Worm (Caenorhabditis elegans): Measurements from ENCODE around the gene C55A6.3.
A peak's percentile ranks its signal among the peaks of the same experiment; 100 is the strongest.

The C55A6.3 gene

DNA sequence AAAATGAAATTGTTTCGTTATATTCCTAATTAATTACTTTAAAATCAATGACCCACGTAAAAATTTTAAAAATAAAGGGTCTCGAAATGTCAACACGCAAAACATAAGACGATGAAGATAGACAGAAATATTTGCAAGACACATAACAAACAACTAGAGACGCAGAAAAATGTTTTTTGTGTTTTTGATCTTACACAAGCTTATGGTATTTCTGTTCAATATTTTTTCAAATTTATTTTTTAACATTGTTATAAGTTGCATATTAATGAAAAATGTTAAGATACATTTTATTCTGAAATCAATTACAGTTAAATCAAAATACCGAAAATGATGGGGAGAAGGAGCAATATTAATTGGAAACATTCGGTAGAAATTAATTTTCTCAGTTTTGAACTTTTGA is at the start of gene C55A6.3:
TSS of gene C55A6.3 (minus strand) at position 101 of the 400 bp plus-strand sequence.
- TF ChIP-seq ref-1 (GFP tag; conservative IDR thresholded peaks at IDR 0.05) (no peak), T22C8.4 (GFP tag; IDR thresholded peaks at IDR 0.05) (no peak), ztf-23 (GFP tag; IDR thresholded peaks at IDR 0.05) (no peak), med-1 (GFP tag; optimal IDR thresholded peaks at IDR 0.05; ENCODE audit: insufficient read depth) (no peak), ztf-29 (GFP tag; IDR thresholded peaks at IDR 0.05) (no peak), klf-2 (GFP tag; conservative IDR thresholded peaks at IDR 0.05) (no peak), tab-1 (GFP tag; IDR thresholded peaks at IDR 0.05) (no peak), cog-1 (tag; optimal IDR thresholded peaks at IDR 0.05) (no peak), flt-1 (GFP tag; IDR thresholded peaks at IDR 0.05) (no peak)

- TF ChIP-seq T22C8.4 (GFP tag; IDR thresholded peaks at IDR 0.05) (no peak), tab-1 (GFP tag; IDR thresholded peaks at IDR 0.05) (no peak), flt-1 (GFP tag; IDR thresholded peaks at IDR 0.05) (no peak), ztf-23 (GFP tag; IDR thresholded peaks at IDR 0.05) (no peak), cog-1 (tag; optimal IDR thresholded peaks at IDR 0.05) (no peak), klf-2 (GFP tag; conservative IDR thresholded peaks at IDR 0.05) (no peak), ztf-29 (GFP tag; IDR thresholded peaks at IDR 0.05) (no peak), med-1 (GFP tag; optimal IDR thresholded peaks at IDR 0.05; ENCODE audit: insufficient read depth) (no peak), ref-1 (GFP tag; conservative IDR thresholded peaks at IDR 0.05) (no peak)
Observed at ce11 chrV:11562643-11563042, 49.3 kb upstream of the C55A6.3 start, which contains the start of gene srx-86. Gene srx-86 (plus strand): TSS chrV:11562943.

DNA sequence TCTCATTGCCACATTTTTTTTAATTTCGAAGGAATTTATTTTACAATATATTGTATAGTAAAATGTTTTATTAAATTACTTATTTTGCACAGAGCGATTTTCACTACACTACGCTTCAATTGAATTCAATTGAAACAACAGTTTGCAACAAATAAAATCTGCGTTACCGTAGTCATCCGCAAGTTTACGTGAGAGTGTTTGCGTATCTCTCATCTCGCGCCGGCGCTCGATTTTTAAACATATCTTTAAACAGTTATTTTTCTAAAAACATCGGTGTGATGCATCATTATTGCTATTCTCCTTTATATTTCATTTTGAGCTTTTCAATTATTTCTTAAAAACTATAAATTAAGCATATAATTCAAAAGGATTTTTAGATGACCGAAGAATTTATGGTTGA is 40.9 kb upstream of the C55A6.3 start, which contains the start of gene duo-1:
TSS of gene duo-1 (plus strand) at position 371 of the 400 bp plus-strand sequence.
- no peak for TF ChIP-seq med-1 (GFP tag; optimal IDR thresholded peaks at IDR 0.05; ENCODE audit: insufficient read depth)
- no peak for TF ChIP-seq ztf-29 (GFP tag; IDR thresholded peaks at IDR 0.05)
- no peak for TF ChIP-seq T22C8.4 (GFP tag; IDR thresholded peaks at IDR 0.05)
- no peak for TF ChIP-seq tab-1 (GFP tag; IDR thresholded peaks at IDR 0.05)
- TF ChIP-seq cog-1 (tag; optimal IDR thresholded peaks at IDR 0.05), result no peak
- no peak for TF ChIP-seq flt-1 (GFP tag; IDR thresholded peaks at IDR 0.05)
- no peak for TF ChIP-seq ztf-23 (GFP tag; IDR thresholded peaks at IDR 0.05)
- no peak for TF ChIP-seq klf-2 (GFP tag; conservative IDR thresholded peaks at IDR 0.05)
- TF ChIP-seq ref-1 (GFP tag; conservative IDR thresholded peaks at IDR 0.05), result no peak

- TF ChIP-seq ztf-29 (GFP tag; IDR thresholded peaks at IDR 0.05) (no peak), cog-1 (tag; optimal IDR thresholded peaks at IDR 0.05) (no peak), ref-1 (GFP tag; conservative IDR thresholded peaks at IDR 0.05) (no peak), med-1 (GFP tag; optimal IDR thresholded peaks at IDR 0.05; ENCODE audit: insufficient read depth) (no peak), flt-1 (GFP tag; IDR thresholded peaks at IDR 0.05) (no peak), T22C8.4 (GFP tag; IDR thresholded peaks at IDR 0.05) (no peak), klf-2 (GFP tag; conservative IDR thresholded peaks at IDR 0.05) (no peak), tab-1 (GFP tag; IDR thresholded peaks at IDR 0.05) (no peak), ztf-23 (GFP tag; IDR thresholded peaks at IDR 0.05) (no peak)
Observed at ce11 chrV:11552379-11552778, 39.0 kb upstream of the C55A6.3 start, which contains the start of gene srx-85. Gene srx-85 (plus strand): TSS chrV:11552679.

ce11 chrV:11548914-11549406 is 35.6 kb upstream of the C55A6.3 start, which contains the start of the genes F38B7.17 and F38B7.3:
Gene F38B7.17 (minus strand): TSS chrV:11548964.
Gene F38B7.3 (plus strand): TSS chrV:11549107.
- no peak for TF ChIP-seq ztf-29 (GFP tag; IDR thresholded peaks at IDR 0.05)
- no peak for TF ChIP-seq ztf-23 (GFP tag; IDR thresholded peaks at IDR 0.05)
- no peak for TF ChIP-seq ref-1 (GFP tag; conservative IDR thresholded peaks at IDR 0.05)
- no peak for TF ChIP-seq tab-1 (GFP tag; IDR thresholded peaks at IDR 0.05)
- no peak for TF ChIP-seq cog-1 (tag; optimal IDR thresholded peaks at IDR 0.05)
- TF ChIP-seq T22C8.4 (GFP tag; IDR thresholded peaks at IDR 0.05), result no peak
- no peak for TF ChIP-seq flt-1 (GFP tag; IDR thresholded peaks at IDR 0.05)
- no peak for TF ChIP-seq med-1 (GFP tag; optimal IDR thresholded peaks at IDR 0.05; ENCODE audit: insufficient read depth)
- TF ChIP-seq klf-2 (GFP tag; conservative IDR thresholded peaks at IDR 0.05), result no peak

ce11 chrV:11546795-11547194 is 33.5 kb upstream of the C55A6.3 start, which contains the start of gene F38B7.11:
Gene F38B7.11 (plus strand): TSS chrV:11547095.
- TF ChIP-seq ref-1 (GFP tag; conservative IDR thresholded peaks at IDR 0.05) (no peak), cog-1 (tag; optimal IDR thresholded peaks at IDR 0.05) (no peak), tab-1 (GFP tag; IDR thresholded peaks at IDR 0.05) (no peak), ztf-29 (GFP tag; IDR thresholded peaks at IDR 0.05) (no peak), klf-2 (GFP tag; conservative IDR thresholded peaks at IDR 0.05) (no peak), flt-1 (GFP tag; IDR thresholded peaks at IDR 0.05) (no peak), T22C8.4 (GFP tag; IDR thresholded peaks at IDR 0.05) (no peak), med-1 (GFP tag; optimal IDR thresholded peaks at IDR 0.05; ENCODE audit: insufficient read depth) (no peak), ztf-23 (GFP tag; IDR thresholded peaks at IDR 0.05) (no peak)

DNA sequence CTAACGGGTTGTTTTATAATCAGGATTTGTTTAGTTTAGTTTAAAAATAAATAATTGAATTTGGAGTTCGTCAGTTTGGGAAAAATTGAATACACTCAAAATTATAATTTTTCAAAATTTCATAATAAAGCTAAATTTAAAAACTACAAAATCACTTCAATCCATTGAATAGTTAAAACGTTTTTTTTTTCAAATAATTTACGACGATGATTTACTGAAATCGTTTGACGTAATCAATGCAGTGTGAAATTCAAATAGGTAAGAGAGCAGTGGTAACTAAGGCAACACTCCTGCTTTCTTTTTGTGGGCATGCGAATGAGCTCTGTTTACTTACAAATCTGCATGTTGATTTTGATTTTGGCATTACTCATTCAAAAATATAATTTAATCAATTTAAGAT is 31.9 kb upstream of the C55A6.3 start, which contains the start of gene F38B7.10:
TSS of gene F38B7.10 (plus strand) at position 301 of the 400 bp plus-strand sequence.
- TF ChIP-seq flt-1 (GFP tag; IDR thresholded peaks at IDR 0.05) (no peak), cog-1 (tag; optimal IDR thresholded peaks at IDR 0.05) (no peak), tab-1 (GFP tag; IDR thresholded peaks at IDR 0.05) (no peak), T22C8.4 (GFP tag; IDR thresholded peaks at IDR 0.05) (no peak), ref-1 (GFP tag; conservative IDR thresholded peaks at IDR 0.05) (no peak), med-1 (GFP tag; optimal IDR thresholded peaks at IDR 0.05; ENCODE audit: insufficient read depth) (no peak), ztf-23 (GFP tag; IDR thresholded peaks at IDR 0.05) (no peak), ztf-29 (GFP tag; IDR thresholded peaks at IDR 0.05) (no peak), klf-2 (GFP tag; conservative IDR thresholded peaks at IDR 0.05) (no peak)

- TF ChIP-seq T22C8.4 (GFP tag; IDR thresholded peaks at IDR 0.05) (no peak), ztf-23 (GFP tag; IDR thresholded peaks at IDR 0.05) (no peak), flt-1 (GFP tag; IDR thresholded peaks at IDR 0.05) (no peak), klf-2 (GFP tag; conservative IDR thresholded peaks at IDR 0.05) (no peak), med-1 (GFP tag; optimal IDR thresholded peaks at IDR 0.05; ENCODE audit: insufficient read depth) (no peak), cog-1 (tag; optimal IDR thresholded peaks at IDR 0.05) (no peak), tab-1 (GFP tag; IDR thresholded peaks at IDR 0.05) (no peak), ref-1 (GFP tag; conservative IDR thresholded peaks at IDR 0.05) (no peak), ztf-29 (GFP tag; IDR thresholded peaks at IDR 0.05) (no peak)
Observed at ce11 chrV:11543564-11543963, 30.2 kb upstream of the C55A6.3 start, which contains the start of gene F38B7.2. Gene F38B7.2 (plus strand): TSS chrV:11543963.

DNA sequence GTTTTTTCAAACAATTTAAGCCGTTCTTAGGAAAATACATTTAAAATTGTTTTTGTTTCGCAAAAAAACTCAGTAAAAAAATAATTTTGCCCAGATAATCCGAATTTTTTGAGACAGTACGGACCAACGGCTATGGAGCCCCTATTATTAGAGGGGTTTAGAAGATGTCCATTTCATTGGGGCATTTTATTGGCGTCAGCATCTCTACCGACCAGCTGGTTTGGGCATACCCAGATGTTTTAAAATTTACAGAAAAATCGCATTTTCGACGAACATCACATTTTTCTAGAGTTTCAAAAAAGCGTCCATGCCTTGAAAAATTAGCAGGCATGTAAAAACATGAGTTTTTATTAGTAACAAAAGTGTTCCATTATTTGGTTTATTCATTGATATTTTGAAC is 28.0 kb upstream of the C55A6.3 start:
- TF ChIP-seq klf-2 (GFP tag; conservative IDR thresholded peaks at IDR 0.05) (no peak), flt-1 (GFP tag; IDR thresholded peaks at IDR 0.05) (peak; percentile 33; the same call in 1 of the 2 replicates), ztf-23 (GFP tag; IDR thresholded peaks at IDR 0.05) (0 out of 2 replicates have a peak, but pooled peaks have one; percentile 29)
